Worm (Caenorhabditis elegans): ENCODE results near the gene kup-1.

The kup-1 gene

DNA sequence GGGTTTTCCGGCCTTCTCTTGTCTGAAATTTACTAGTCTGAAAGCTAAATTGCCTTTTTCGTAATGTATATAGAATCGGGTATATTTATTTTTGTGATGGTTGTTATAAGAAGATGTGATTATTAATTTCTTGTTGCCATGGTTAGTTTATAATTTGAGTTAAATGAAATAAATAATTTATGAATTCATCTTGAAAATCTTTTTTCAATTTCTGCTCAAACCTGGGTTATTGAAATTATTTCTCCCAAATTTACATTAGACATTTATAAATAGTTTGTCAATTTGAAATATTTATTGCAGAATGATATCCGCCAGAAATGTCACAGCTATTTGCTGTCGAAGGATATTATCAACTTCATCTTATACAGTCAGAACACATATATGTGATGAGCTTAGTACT, 7.8 kb upstream of the kup-1 start, which contains the start of gene dars-2:
Gene dars-2 (plus strand): TSS at position 301 of the 400 bp plus-strand sequence.
- TF ChIP-seq ceh-24 (tag; optimal IDR thresholded peaks at IDR 0.05) (no peak), syd-9 (tag; optimal IDR thresholded peaks at IDR 0.05) (no peak), zip-5 (tag; optimal IDR thresholded peaks at IDR 0.05) (no peak), odd-2 (tag; optimal IDR thresholded peaks at IDR 0.05) (no peak), ets-4 (tag; optimal IDR thresholded peaks at IDR 0.05) (no peak), mec-3 (tag; optimal IDR thresholded peaks at IDR 0.05; ENCODE audit: borderline replicate concordance) (no peak), ceh-6 (GFP tag; optimal IDR thresholded peaks at IDR 0.05) (no peak), pha-2 (tag; optimal IDR thresholded peaks at IDR 0.05) (no peak), C38D4.7 (GFP tag; optimal IDR thresholded peaks at IDR 0.05) (no peak), ceh-14 (tag; optimal IDR thresholded peaks at IDR 0.05) (no peak), pros-1 (tag; optimal IDR thresholded peaks at IDR 0.05) (no peak)

ce11 chrV:12047735-12048134, 7.1 kb upstream of the kup-1 start:
- TF ChIP-seq F13H6.1 (tag; optimal IDR thresholded peaks at IDR 0.05) (no peak), C08G9.2 (tag; optimal IDR thresholded peaks at IDR 0.05) (no peak), pha-2 (tag; optimal IDR thresholded peaks at IDR 0.05) (no peak), gmeb-2 (tag; optimal IDR thresholded peaks at IDR 0.05) (no peak), dve-1 (tag; optimal IDR thresholded peaks at IDR 0.05) (no peak), ceh-19 (GFP tag; optimal IDR thresholded peaks at IDR 0.05) (no peak), elt-4 (tag; optimal IDR thresholded peaks at IDR 0.05) (no peak), ahr-1 (tag; optimal IDR thresholded peaks at IDR 0.05) (no peak), dmd-4 (tag; optimal IDR thresholded peaks at IDR 0.05; ENCODE audit: borderline replicate concordance) (no peak), madf-2 (tag; optimal IDR thresholded peaks at IDR 0.05) (no peak), K02D7.2 (tag; optimal IDR thresholded peaks at IDR 0.05) (no peak), ceh-2 (tag; optimal IDR thresholded peaks at IDR 0.05) (no peak), ceh-6 (GFP tag; optimal IDR thresholded peaks at IDR 0.05) (no peak), ceh-31 (tag; optimal IDR thresholded peaks at IDR 0.05) (no peak), Y22D7AL.16 (tag; optimal IDR thresholded peaks at IDR 0.05) (no peak), che-1 (tag; optimal IDR thresholded peaks at IDR 0.05) (no peak), sox-2 (GFP tag; IDR thresholded peaks at IDR 0.05) (no peak)

ce11 chrV:12045132-12045531, 4.5 kb upstream of the kup-1 start, which contains the start of gene F10C2.5:
Gene F10C2.5, plus strand, starts transcription at chrV:12045432.
- TF ChIP-seq T23F11.4 (GFP tag; optimal IDR thresholded peaks at IDR 0.05) (no peak), npax-4 (tag; optimal IDR thresholded peaks at IDR 0.05) (no peak), pha-2 (tag; optimal IDR thresholded peaks at IDR 0.05) (no peak), ceh-9 (tag; optimal IDR thresholded peaks at IDR 0.05) (no peak), pros-1 (tag; optimal IDR thresholded peaks at IDR 0.05) (no peak), ceh-22 (tag; optimal IDR thresholded peaks at IDR 0.05) (no peak), hlh-8 (tag; optimal IDR thresholded peaks at IDR 0.05) (no peak), pat-9 (tag; optimal IDR thresholded peaks at IDR 0.05) (no peak), tbx-2 (tag; optimal IDR thresholded peaks at IDR 0.05) (no peak), gmeb-2 (tag; optimal IDR thresholded peaks at IDR 0.05) (no peak), hlh-13 (GFP tag; optimal IDR thresholded peaks at IDR 0.05) (no peak), ztf-16 (tag; optimal IDR thresholded peaks at IDR 0.05) (no peak), K02D7.2 (tag; optimal IDR thresholded peaks at IDR 0.05) (no peak), ceh-48 (tag; optimal IDR thresholded peaks at IDR 0.05) (no peak), odd-2 (tag; optimal IDR thresholded peaks at IDR 0.05) (no peak), ref-2 (tag; optimal IDR thresholded peaks at IDR 0.05) (no peak)

ce11 chrV:12039755-12040154, 918 bp downstream of the kup-1 start:
- TF ChIP-seq ceh-31 (tag; optimal IDR thresholded peaks at IDR 0.05) (peak; percentile 38), madf-2 (tag; optimal IDR thresholded peaks at IDR 0.05) (no peak), pros-1 (tag; optimal IDR thresholded peaks at IDR 0.05) (peak; percentile 3), sox-2 (GFP tag; IDR thresholded peaks at IDR 0.05) (peak; percentile 38), dve-1 (tag; optimal IDR thresholded peaks at IDR 0.05) (no peak), dmd-4 (tag; optimal IDR thresholded peaks at IDR 0.05; ENCODE audit: borderline replicate concordance) (peak; percentile 2), ceh-34 (tag; optimal IDR thresholded peaks at IDR 0.05) (peak; percentile 23), ref-2 (tag; optimal IDR thresholded peaks at IDR 0.05) (peak; percentile 35), ceh-2 (tag; optimal IDR thresholded peaks at IDR 0.05) (peak; percentile 12)

All from whole organism, late embryonic.